Fruit fly (Drosophila melanogaster): ENCODE results near the gene Adck5.

dm6 chr3L:11217893-11218292 lies 48.3 kb downstream of the Adck5 start:
- TF ChIP-seq Sin3A (optimal IDR thresholded peaks at IDR 0.05) (no peak), psq (optimal IDR thresholded peaks at IDR 0.05) (no peak), ttk (optimal IDR thresholded peaks at IDR 0.05) (no peak), Myc (optimal IDR thresholded peaks at IDR 0.05) (no peak)

All from Kc167 (cell line).